Fruit fly (Drosophila melanogaster): ENCODE results near the gene CG4686.

Gene CG4686

dm6 chr3R:19847591-19848256 is 16.6 kb upstream of the CG4686 start (continued):
- TF ChIP-seq CG12744 (GFP tag; optimal IDR thresholded peaks at IDR 0.05): peak; percentile 23
- no peak for TF ChIP-seq h (optimal IDR thresholded peaks at IDR 0.05)
- TF ChIP-seq CG5953 (GFP tag; IDR thresholded peaks at IDR 0.05): no peak
- peak; percentile 78 for TF ChIP-seq CrebB (tag; optimal IDR thresholded peaks at IDR 0.05)
- no peak for TF ChIP-seq Ets65A (GFP tag)
- TF ChIP-seq stc (GFP tag; IDR thresholded peaks at IDR 0.05): peak; percentile 70
- no peak for TF ChIP-seq zf30C (GFP tag; optimal IDR thresholded peaks at IDR 0.05)
- TF ChIP-seq CG10209 (GFP tag; optimal IDR thresholded peaks at IDR 0.05): peak; percentile 65
- no peak for TF ChIP-seq ap (GFP tag; IDR thresholded peaks at IDR 0.05)
- no peak for TF ChIP-seq pnt (GFP tag; optimal IDR thresholded peaks at IDR 0.05)
- TF ChIP-seq ranshi (GFP tag; IDR thresholded peaks at IDR 0.05): no peak; the same call in 1 of the 2 replicates
- TF ChIP-seq crc (GFP tag; optimal IDR thresholded peaks at IDR 0.05): no peak
- TF ChIP-seq yki (optimal IDR thresholded peaks at IDR 0.05): no peak
- TF ChIP-seq Dbx (GFP tag; IDR thresholded peaks at IDR 0.05): no peak
- no peak for TF ChIP-seq Ssrp (tag; optimal IDR thresholded peaks at IDR 0.05)
- no peak for TF ChIP-seq dpn (GFP tag; optimal IDR thresholded peaks at IDR 0.05)
- peak; percentile 9 for TF ChIP-seq MTF-1 (GFP tag; optimal IDR thresholded peaks at IDR 0.05; ENCODE audit: borderline replicate concordance)
- TF ChIP-seq scrt (GFP tag; optimal IDR thresholded peaks at IDR 0.05): peak; percentile 86
- TF ChIP-seq Hr39 (optimal IDR thresholded peaks at IDR 0.05): no peak
- TF ChIP-seq pita (GFP tag; optimal IDR thresholded peaks at IDR 0.05): no peak
- TF ChIP-seq Sox100B (GFP tag; optimal IDR thresholded peaks at IDR 0.05): peak; percentile 41
- no peak for TF ChIP-seq Deaf1 (tag; optimal IDR thresholded peaks at IDR 0.05)
- no peak for TF ChIP-seq CG11085 (GFP tag; IDR thresholded peaks at IDR 0.05)
- no peak for TF ChIP-seq Sry-δ (GFP tag; optimal IDR thresholded peaks at IDR 0.05)
- no peak for TF ChIP-seq pan (optimal IDR thresholded peaks at IDR 0.05)
- TF ChIP-seq pan (GFP tag; optimal IDR thresholded peaks at IDR 0.05 in 1 of 2, IDR thresholded peaks at IDR 0.05 in 1 of 2): peak in 1 of 2 experiments; percentile 40
- no peak for TF ChIP-seq CG8290 (GFP tag; optimal IDR thresholded peaks at IDR 0.05)
- peak in 1 of 2 experiments; percentile 61 for TF ChIP-seq CG8290 (tag; optimal IDR thresholded peaks at IDR 0.05)
- no peak for TF ChIP-seq jumu (GFP tag; optimal IDR thresholded peaks at IDR 0.05)
- TF ChIP-seq Atf6 (GFP tag; IDR thresholded peaks at IDR 0.05): peak; percentile 50
- peak; percentile 82 for TF ChIP-seq CG17568 (GFP tag; optimal IDR thresholded peaks at IDR 0.05)
- TF ChIP-seq CG9215 (GFP tag; IDR thresholded peaks at IDR 0.05): no peak
- TF ChIP-seq PHDP (tag; optimal IDR thresholded peaks at IDR 0.05): peak; percentile 72
- no peak for TF ChIP-seq CG34224 (GFP tag; IDR thresholded peaks at IDR 0.05; ENCODE audit: partially characterized antibody)
- TF ChIP-seq CG4820 (GFP tag; optimal IDR thresholded peaks at IDR 0.05): no peak
- peak; percentile 60 for TF ChIP-seq oc (tag; optimal IDR thresholded peaks at IDR 0.05)
- TF ChIP-seq trh (GFP tag; optimal IDR thresholded peaks at IDR 0.05): no peak
- TF ChIP-seq C15 (GFP tag; IDR thresholded peaks at IDR 0.05): no peak
- TF ChIP-seq al (GFP tag; IDR thresholded peaks at IDR 0.05): no peak
- TF ChIP-seq CG2678 (tag; optimal IDR thresholded peaks at IDR 0.05): no peak
- TF ChIP-seq Asciz (GFP tag; optimal IDR thresholded peaks at IDR 0.05): peak; percentile 32
- peak; percentile 38 for TF ChIP-seq CG1529 (GFP tag; optimal IDR thresholded peaks at IDR 0.05)
- peak; percentile 76 for TF ChIP-seq sens (GFP tag)
- TF ChIP-seq dan (GFP tag; IDR thresholded peaks at IDR 0.05): no peak
- TF ChIP-seq CG17186 (GFP tag; optimal IDR thresholded peaks at IDR 0.05): no peak
- TF ChIP-seq BEAF-32 (GFP tag; optimal IDR thresholded peaks at IDR 0.05): no peak
- peak; percentile 66 for TF ChIP-seq CG13296 (GFP tag; optimal IDR thresholded peaks at IDR 0.05)
- TF ChIP-seq knrl (GFP tag; IDR thresholded peaks at IDR 0.05; ENCODE audit: partially characterized antibody): no peak
- TF ChIP-seq CG12236 (GFP tag; optimal IDR thresholded peaks at IDR 0.05): peak; percentile 71
- no peak for TF ChIP-seq CG9727 (GFP tag; optimal IDR thresholded peaks at IDR 0.05)
- no peak for TF ChIP-seq eve (GFP tag; optimal IDR thresholded peaks at IDR 0.05)
- no peak for TF ChIP-seq pho (GFP tag; optimal IDR thresholded peaks at IDR 0.05)
- TF ChIP-seq CG33557 (GFP tag; optimal IDR thresholded peaks at IDR 0.05): peak; percentile 67

Data from whole organism, embryonic.